Fruit fly (Drosophila melanogaster): Measurements from ENCODE around the gene CG17233.

DNA sequence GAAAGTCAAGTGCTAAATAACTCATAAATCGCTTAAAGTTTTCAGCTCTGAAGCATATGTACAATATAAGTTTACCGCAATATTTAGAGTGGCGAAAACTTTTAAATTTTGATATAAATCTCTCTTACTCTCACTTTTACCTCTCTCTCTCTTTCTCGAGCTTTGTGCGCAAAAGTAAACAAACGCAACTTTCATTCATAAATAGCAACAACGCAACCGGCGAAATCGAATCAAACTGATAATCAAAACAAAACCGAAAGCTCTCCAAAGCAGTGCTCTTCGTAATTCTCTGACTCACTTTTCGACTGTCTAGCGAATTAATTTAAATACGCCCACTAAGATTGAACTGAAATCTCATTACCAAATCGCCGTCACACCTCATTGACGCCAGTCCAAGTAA lies 55.8 kb downstream of the CG17233 start:
- TF ChIP-seq Sin3A (optimal IDR thresholded peaks at IDR 0.05) (no peak), Myc (optimal IDR thresholded peaks at IDR 0.05) (no peak), ttk (optimal IDR thresholded peaks at IDR 0.05) (no peak), h (optimal IDR thresholded peaks at IDR 0.05) (no peak), psq (optimal IDR thresholded peaks at IDR 0.05) (no peak)

Data from Kc167 (cell line).